Worm (Caenorhabditis elegans) whole organism, midembryonic: ENCODE data around the gene R10F2.4.

ENCODE experiments used
- T22C8.4 ChIP-seq: fragments of 200-800 bp; sonication (Bioruptor generic); IDR thresholded peaks from 2 replicates; pipeline ENCODE4 v1.3.6; 2022; ENCODE audit warnings: missing genetic modification characterization, missing compliant biosample characterization
- cog-1 ChIP-seq: sonication (generic microtip); optimal IDR thresholded peaks from 2 replicates; lab custom pipeline; 2016; ENCODE audit warnings: missing genetic modification characterization, missing compliant biosample characterization
- flt-1 ChIP-seq: fragments of 200-800 bp; sonication (Bioruptor generic); IDR thresholded peaks from 2 replicates; pipeline ENCODE4 v1.3.6; 2022; ENCODE audit warnings: missing genetic modification characterization, missing compliant biosample characterization
- klf-2 ChIP-seq: fragments of 200-800 bp; sonication (Bioruptor generic); conservative IDR thresholded peaks from 2 replicates; pipeline ENCODE4 v1.3.6; 2022; ENCODE audit warnings: missing genetic modification reagents, missing genetic modification characterization, missing compliant biosample characterization
- med-1 ChIP-seq: sonication (generic microtip); optimal IDR thresholded peaks from 2 replicates; lab custom pipeline; 2017; ENCODE audit warnings: missing genetic modification characterization, mild to moderate bottlenecking, missing compliant biosample characterization, antibody characterized with exemption, missing genetic modification reagents; ENCODE audit not compliant: insufficient read depth
- ref-1 ChIP-seq: fragments of 200-800 bp; sonication (Bioruptor generic); conservative IDR thresholded peaks from 2 replicates; pipeline ENCODE4 v1.3.6; 2022; ENCODE audit warnings: missing genetic modification reagents, missing genetic modification characterization, missing compliant biosample characterization
- tab-1 ChIP-seq: fragments of 200-800 bp; sonication (Bioruptor generic); IDR thresholded peaks from 2 replicates; pipeline ENCODE4 v1.3.6; 2022; ENCODE audit warnings: missing genetic modification characterization, missing compliant biosample characterization
- ztf-23 ChIP-seq: fragments of 200-800 bp; sonication (Bioruptor generic); IDR thresholded peaks from 2 replicates; pipeline ENCODE4 v1.3.6; 2022; ENCODE audit warnings: missing genetic modification reagents, missing genetic modification characterization, missing compliant biosample characterization
- ztf-29 ChIP-seq: fragments of 200-800 bp; sonication (Bioruptor generic); IDR thresholded peaks from 2 replicates; pipeline ENCODE4 v1.3.6; 2022; ENCODE audit warnings: missing genetic modification reagents, missing genetic modification characterization, missing compliant biosample characterization

DNA sequence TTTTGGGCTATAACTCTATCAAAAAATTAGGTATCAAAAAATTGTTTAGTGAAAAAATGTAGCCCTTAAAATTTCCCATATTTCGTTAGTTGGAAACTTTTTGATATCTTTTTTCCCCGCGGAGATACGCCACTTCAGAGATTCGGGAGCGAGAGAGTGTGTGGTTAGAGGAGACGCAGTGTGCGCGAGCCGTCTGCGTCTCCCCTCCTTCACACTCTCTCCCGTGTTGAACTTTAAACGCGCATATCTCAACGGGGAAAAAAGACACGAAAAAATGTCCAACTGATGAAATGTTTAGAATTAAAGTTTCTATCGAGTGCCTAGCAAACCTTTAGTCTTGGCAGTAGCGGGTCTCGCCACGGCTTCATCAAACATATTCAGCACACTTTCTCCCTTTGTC lies 2.6 kb downstream of the R10F2.4 start:
- no peak for TF ChIP-seq klf-2
- no peak for TF ChIP-seq ztf-23 (GFP tag; lab: Robert Waterston, UW)
- no peak for TF ChIP-seq tab-1 (GFP tag; lab: Robert Waterston, UW)
- TF ChIP-seq ztf-29, result no peak
- no peak for TF ChIP-seq flt-1
- no peak for TF ChIP-seq ref-1
- no peak for TF ChIP-seq cog-1
- no peak for TF ChIP-seq med-1 (GFP tag; lab: Kevin White, UChicago)
- no peak for TF ChIP-seq T22C8.4 (GFP tag; lab: Robert Waterston, UW)
